Fruit fly (Drosophila melanogaster) whole organism, embryonic: ENCODE results near the gene CG46059.

Source experiments
- BtbVII ChIP-seq: fragments of 200-800 bp; sonication (Bioruptor generic); optimal IDR thresholded peaks from 3 replicates; lab custom pipeline; 2017; ENCODE audit warnings: missing biosample characterization, mild to moderate bottlenecking, missing genetic modification characterization
- CG10209 ChIP-seq: fragments of 200-800 bp; sonication (Bioruptor generic); optimal IDR thresholded peaks from 3 replicates; lab custom pipeline; 2017; ENCODE audit warnings: missing biosample characterization, mild to moderate bottlenecking, missing genetic modification characterization, missing genetic modification reagents
- CG11398 ChIP-seq: fragments of 200-800 bp; sonication (Bioruptor generic); optimal IDR thresholded peaks from 2 replicates; lab custom pipeline; 2016; ENCODE audit warnings: missing biosample characterization, missing genetic modification characterization
- CG11695 ChIP-seq: fragments of 200-800 bp; sonication (Bioruptor generic); IDR thresholded peaks from 3 replicates; pipeline ENCODE4 v1.3.6; 2022; ENCODE audit warnings: missing biosample characterization, missing genetic modification characterization
- CG1233 ChIP-seq: fragments of 200-800 bp; sonication (Bioruptor generic); optimal IDR thresholded peaks from 4 replicates; lab custom pipeline; 2018; ENCODE audit warnings: missing biosample characterization, mild to moderate bottlenecking, missing genetic modification characterization
- CG15601 ChIP-seq: fragments of 200-800 bp; sonication (Bioruptor generic); optimal IDR thresholded peaks from 3 replicates; lab custom pipeline; 2019; ENCODE audit warnings: missing biosample characterization, mild to moderate bottlenecking, missing genetic modification characterization, moderate library complexity
- CG17359 ChIP-seq: fragments of 200-800 bp; sonication (Bioruptor generic); optimal IDR thresholded peaks from 3 replicates; lab custom pipeline; 2018; ENCODE audit warnings: missing biosample characterization, mild to moderate bottlenecking, missing genetic modification characterization, moderate library complexity
- CG17385 ChIP-seq: fragments of 200-800 bp; sonication (Bioruptor generic); optimal IDR thresholded peaks from 3 replicates; lab custom pipeline; 2018; ENCODE audit warnings: missing biosample characterization, mild to moderate bottlenecking, missing genetic modification characterization
- CG17829 ChIP-seq: fragments of 200-800 bp; optimal IDR thresholded peaks from 2 replicates; lab custom pipeline; 2019; ENCODE audit warnings: missing biosample characterization, mild to moderate bottlenecking, missing genetic modification characterization, moderate library complexity
- CG2712 ChIP-seq: fragments of 200-800 bp; optimal IDR thresholded peaks from 3 replicates; lab custom pipeline; 2019; ENCODE audit warnings: missing biosample characterization, mild to moderate bottlenecking, missing genetic modification characterization, moderate library complexity
- CG3163 ChIP-seq: fragments of 200-800 bp; sonication (Bioruptor generic); optimal IDR thresholded peaks from 3 replicates; lab custom pipeline; 2016; ENCODE audit warnings: missing biosample characterization, missing genetic modification characterization
- CG3281 ChIP-seq: fragments of 200-800 bp; sonication (Bioruptor generic); optimal IDR thresholded peaks from 3 replicates; lab custom pipeline; 2017; ENCODE audit warnings: missing biosample characterization, mild to moderate bottlenecking, missing genetic modification characterization
- CG4328 ChIP-seq: fragments of 200-800 bp; sonication (Bioruptor generic); optimal IDR thresholded peaks from 3 replicates; lab custom pipeline; 2017; ENCODE audit warnings: missing biosample characterization, missing genetic modification reagents, missing genetic modification characterization
- CG4424 ChIP-seq: fragments of 200-800 bp; sonication (Bioruptor generic); optimal IDR thresholded peaks from 3 replicates; lab custom pipeline; 2016; ENCODE audit warnings: missing biosample characterization, missing genetic modification characterization
- CG7987 ChIP-seq: fragments of 200-800 bp; sonication (Bioruptor generic); optimal IDR thresholded peaks from 2 replicates; lab custom pipeline; 2018; ENCODE audit warnings: missing biosample characterization, mild to moderate bottlenecking, missing genetic modification characterization, moderate library complexity
- CG8388 ChIP-seq: fragments of 200-800 bp; sonication (Bioruptor generic); optimal IDR thresholded peaks from 2 replicates; lab custom pipeline; 2019; ENCODE audit warnings: missing biosample characterization, mild to moderate bottlenecking, missing genetic modification characterization, moderate library complexity
- CG8924 ChIP-seq: fragments of 200-800 bp; optimal IDR thresholded peaks from 3 replicates; lab custom pipeline; 2019; ENCODE audit warnings: missing biosample characterization, mild to moderate bottlenecking, missing genetic modification characterization, moderate library complexity
- CG9727 ChIP-seq: fragments of 200-800 bp; sonication (Bioruptor generic); optimal IDR thresholded peaks from 3 replicates; lab custom pipeline; 2017; ENCODE audit warnings: missing biosample characterization, mild to moderate bottlenecking, missing genetic modification characterization
- CG9797 ChIP-seq: fragments of 200-800 bp; sonication (Bioruptor generic); optimal IDR thresholded peaks from 3 replicates; lab custom pipeline; 2018; ENCODE audit warnings: missing biosample characterization, mild to moderate bottlenecking, missing genetic modification characterization
- CTCF ChIP-seq: fragments of 200-800 bp; sonication (Bioruptor generic); optimal IDR thresholded peaks from 2 replicates; lab custom pipeline; 2017; ENCODE audit warnings: missing biosample characterization, mild to moderate bottlenecking, missing genetic modification characterization, moderate library complexity
- D19A ChIP-seq: fragments of 200-800 bp; optimal IDR thresholded peaks from 3 replicates; lab custom pipeline; 2019; ENCODE audit warnings: missing biosample characterization, mild to moderate bottlenecking, missing genetic modification characterization, moderate library complexity
- Dip2 ChIP-seq: fragments of 200-800 bp; sonication (Bioruptor generic); IDR thresholded peaks from 2 replicates; pipeline ENCODE4 v1.3.6; 2022; ENCODE audit warnings: missing biosample characterization, missing genetic modification characterization
- Elba2 ChIP-seq: fragments of 200-800 bp; sonication (Bioruptor generic); optimal IDR thresholded peaks from 3 replicates; lab custom pipeline; 2016; ENCODE audit warnings: missing biosample characterization, missing genetic modification characterization
- Ets65A ChIP-seq: fragments of 200-800 bp; sonication (Bioruptor generic); peaks from one replicate; lab custom pipeline; 2016; ENCODE audit warnings: missing biosample characterization, missing genetic modification characterization
- Fer2 ChIP-seq: fragments of 200-800 bp; sonication (Bioruptor generic); optimal IDR thresholded peaks from 2 replicates; lab custom pipeline; 2018; ENCODE audit warnings: missing biosample characterization, mild to moderate bottlenecking, missing genetic modification characterization, moderate library complexity
- MESR4 ChIP-seq: fragments of 200-800 bp; sonication (Bioruptor generic); optimal IDR thresholded peaks from 2 replicates; lab custom pipeline; 2018; ENCODE audit warnings: missing biosample characterization, mild to moderate bottlenecking, missing genetic modification characterization, moderate library complexity
- NFAT ChIP-seq: fragments of 200-800 bp; sonication (Bioruptor generic); IDR thresholded peaks from 2 replicates; pipeline ENCODE4 v1.3.6; 2022; ENCODE audit warnings: missing biosample characterization, missing genetic modification characterization
- Nf-YC ChIP-seq: fragments of 200-800 bp; optimal IDR thresholded peaks from 3 replicates; lab custom pipeline; 2019; ENCODE audit warnings: missing biosample characterization, mild to moderate bottlenecking, missing genetic modification characterization, moderate library complexity
- Ptx1 ChIP-seq: fragments of 200-800 bp; sonication (Bioruptor generic); IDR thresholded peaks from 2 replicates; pipeline ENCODE4 v1.3.6; 2022; ENCODE audit warnings: missing biosample characterization, missing genetic modification characterization
- Side ChIP-seq: fragments of 200-800 bp; sonication (Bioruptor generic); optimal IDR thresholded peaks from 2 replicates; lab custom pipeline; 2016; ENCODE audit warnings: missing biosample characterization, missing genetic modification characterization
- Taf1 ChIP-seq: fragments of 200-800 bp; sonication (Bioruptor generic); IDR thresholded peaks from 2 replicates; pipeline ENCODE4 v1.3.6; 2022; ENCODE audit warnings: missing biosample characterization, missing genetic modification characterization
- ase ChIP-seq: fragments of 200-800 bp; sonication (Bioruptor generic); IDR thresholded peaks from 3 replicates; pipeline ENCODE4 v1.3.6; 2022; ENCODE audit warnings: missing biosample characterization, missing genetic modification characterization
- bbx ChIP-seq: fragments of 200-800 bp; sonication (Bioruptor generic); IDR thresholded peaks from 2 replicates; pipeline ENCODE4 v1.3.6; 2022; ENCODE audit warnings: missing biosample characterization, missing genetic modification characterization; ENCODE audit not compliant: partially characterized antibody
- caup ChIP-seq: fragments of 200-800 bp; sonication (Bioruptor generic); optimal IDR thresholded peaks from 3 replicates; lab custom pipeline; 2017; ENCODE audit warnings: missing biosample characterization, mild to moderate bottlenecking, missing genetic modification characterization, moderate library complexity; ENCODE audit not compliant: severe bottlenecking
- corto ChIP-seq: fragments of 200-800 bp; sonication (Bioruptor generic); optimal IDR thresholded peaks from 2 replicates; lab custom pipeline; 2016; ENCODE audit warnings: missing biosample characterization, mild to moderate bottlenecking, missing genetic modification characterization, moderate library complexity
- gro ChIP-seq: fragments of 200-800 bp; sonication (Bioruptor generic); optimal IDR thresholded peaks from 2 replicates; lab custom pipeline; 2016; ENCODE audit warnings: missing biosample characterization, missing genetic modification characterization
- inv ChIP-seq: fragments of 200-800 bp; sonication (Bioruptor generic); IDR thresholded peaks from 2 replicates; pipeline ENCODE4 v1.3.6; 2022; ENCODE audit warnings: missing biosample characterization, missing genetic modification characterization; ENCODE audit not compliant: partially characterized antibody
- lola ChIP-seq, 3 experiments: fragments of >200 bp in 2 of 3; fragments of 200-800 bp in 1 of 3; sonication (Bioruptor generic) in 1 of 3; optimal IDR thresholded peaks; 2 replicates each; lab custom pipeline; 2017 to 2019; ENCODE audit warnings: missing biosample characterization in 3 of 3, missing genetic modification characterization in 3 of 3, mild to moderate bottlenecking in 1 of 3, moderate library complexity in 1 of 3
- luna ChIP-seq: fragments of 200-800 bp; sonication (Bioruptor generic); optimal IDR thresholded peaks from 2 replicates; lab custom pipeline; 2016; ENCODE audit warnings: missing biosample characterization, missing genetic modification characterization
- nom ChIP-seq: fragments of 200-800 bp; sonication (Bioruptor generic); optimal IDR thresholded peaks from 2 replicates; lab custom pipeline; 2017; ENCODE audit warnings: missing biosample characterization, missing genetic modification characterization, mild to moderate bottlenecking, moderate library complexity, missing genetic modification reagents
- salm ChIP-seq: fragments of 200-800 bp; sonication (Bioruptor generic); optimal IDR thresholded peaks from 2 replicates; lab custom pipeline; 2018; ENCODE audit warnings: missing biosample characterization, mild to moderate bottlenecking, missing genetic modification characterization
- slou ChIP-seq: fragments of 200-800 bp; sonication (Bioruptor generic); optimal IDR thresholded peaks from 3 replicates; lab custom pipeline; 2016; ENCODE audit warnings: missing biosample characterization, missing genetic modification characterization
- sna ChIP-seq: fragments of 200-800 bp; sonication (Bioruptor generic); IDR thresholded peaks from 2 replicates; pipeline ENCODE4 v1.3.6; 2022; ENCODE audit warnings: missing biosample characterization, missing genetic modification characterization; ENCODE audit not compliant: partially characterized antibody
- stc ChIP-seq: fragments of 200-800 bp; sonication (Bioruptor generic); IDR thresholded peaks from 2 replicates; pipeline ENCODE4 v1.3.6; 2022; ENCODE audit warnings: missing biosample characterization, missing genetic modification characterization
- stwl ChIP-seq: fragments of 200-800 bp; sonication (Bioruptor generic); optimal IDR thresholded peaks from 3 replicates; lab custom pipeline; 2018; ENCODE audit warnings: missing biosample characterization, mild to moderate bottlenecking, missing genetic modification characterization, moderate library complexity
- sug ChIP-seq: fragments of 200-800 bp; optimal IDR thresholded peaks from 2 replicates; lab custom pipeline; 2019; ENCODE audit warnings: missing biosample characterization, mild to moderate bottlenecking, missing genetic modification characterization, moderate library complexity
- unc-4 ChIP-seq: fragments of 200-800 bp; sonication (Bioruptor generic); IDR thresholded peaks from 2 replicates; pipeline ENCODE4 v1.3.6; 2022; ENCODE audit warnings: missing biosample characterization, missing genetic modification characterization; ENCODE audit not compliant: partially characterized antibody
- wek ChIP-seq: fragments of 200-800 bp; sonication (Bioruptor generic); optimal IDR thresholded peaks from 3 replicates; lab custom pipeline; 2018; ENCODE audit warnings: missing biosample characterization, mild to moderate bottlenecking, missing genetic modification characterization, moderate library complexity
- zen2 ChIP-seq: fragments of 200-800 bp; sonication (Bioruptor generic); IDR thresholded peaks from 3 replicates; pipeline ENCODE4 v1.3.6; 2022; ENCODE audit warnings: missing biosample characterization, missing genetic modification characterization; ENCODE audit not compliant: partially characterized antibody

The CG46059 gene

dm6 chr2L:19190195-19190594, 6.6 kb upstream of the CG46059 start, which contains the start of gene drl (continued):
- TF ChIP-seq CG9797 (GFP tag; lab: Kevin White, UChicago) (no peak), wek (GFP tag; lab: Kevin White, UChicago) (peak; percentile 64), Elba2 (GFP tag; lab: Kevin White, UChicago) (peak; percentile 62), ase (GFP tag; lab: Robert Waterston, UW) (0 out of 3 replicates have a peak, but pooled peaks have one; percentile 44), CG8924 (tag; lab: Kevin White, UChicago) (peak; percentile 49), zen2 (GFP tag; lab: Robert Waterston, UW) (peak; percentile 43; the same call in 1 of the 3 replicates), CG17829 (tag; lab: Kevin White, UChicago) (peak; percentile 58), sna (0 out of 2 replicates have a peak, but pooled peaks have one; percentile 41), corto (GFP tag; lab: Kevin White, UChicago) (no peak), lola (GFP tag; optimal IDR thresholded peaks at IDR 0.05; lab: Kevin White, UChicago) (no peak), stc (GFP tag; lab: Robert Waterston, UW) (peak; percentile 52; the same call in 1 of the 2 replicates), CG3281 (GFP tag; lab: Kevin White, UChicago) (peak; percentile 51), CG17385 (GFP tag; lab: Kevin White, UChicago) (peak; percentile 28), Dip2 (GFP tag; lab: Robert Waterston, UW) (no peak), bbx (peak; percentile 71), Ptx1 (no peak), Taf1 (GFP tag; lab: Robert Waterston, UW) (no peak; the same call in 1 of the 2 replicates), CG10209 (GFP tag; lab: Kevin White, UChicago) (no peak), Side (GFP tag; lab: Kevin White, UChicago) (peak; percentile 25), NFAT (GFP tag; lab: Robert Waterston, UW) (0 out of 2 replicates have a peak, but pooled peaks have one; percentile 34), caup (peak; percentile 16), Nf-YC (tag; lab: Kevin White, UChicago) (peak; percentile 23), CTCF (GFP tag; lab: Kevin White, UChicago) (peak; percentile 76), MESR4 (peak; percentile 3), luna (GFP tag; lab: Kevin White, UChicago) (no peak), slou (no peak), CG11695 (0 out of 3 replicates have a peak, but pooled peaks have one; percentile 34), CG9727 (peak; percentile 1), Ets65A (peak; percentile 69), CG8388 (GFP tag; lab: Kevin White, UChicago) (peak; percentile 1), CG3163 (GFP tag; lab: Kevin White, UChicago) (no peak), CG4328 (GFP tag; lab: Kevin White, UChicago) (peak; percentile 20), nom (GFP tag; lab: Kevin White, UChicago) (peak; percentile 63), D19A (peak; percentile 27), CG17359 (tag; lab: Kevin White, UChicago) (peak; percentile 34), Fer2 (tag; lab: Kevin White, UChicago) (no peak), sug (tag; lab: Kevin White, UChicago) (peak; percentile 15), CG15601 (tag; lab: Kevin White, UChicago) (peak; percentile 9), unc-4 (GFP tag; lab: Robert Waterston, UW) (no peak), inv (GFP tag; lab: Robert Waterston, UW) (peak; percentile 14; the same call in 1 of the 2 replicates), CG2712 (tag; lab: Kevin White, UChicago) (peak; percentile 44), CG4424 (GFP tag; lab: Kevin White, UChicago) (peak; percentile 21), stwl (peak; percentile 10), CG11398 (GFP tag; lab: Kevin White, UChicago) (peak; percentile 52), BtbVII (peak; percentile 14), CG1233 (GFP tag; lab: Kevin White, UChicago) (peak; percentile 32), CG7987 (peak; percentile 76), salm (tag; lab: Kevin White, UChicago) (peak; percentile 27), gro (peak; percentile 61)
